Fruit fly (Drosophila melanogaster) whole organism, embryonic: Measurements from ENCODE around the gene CG14219.

Experiments used
- Abd-B ChIP-seq: fragments of 200-800 bp; sonication (Bioruptor generic); optimal IDR thresholded peaks from 2 replicates; lab custom pipeline; 2018; ENCODE audit warnings: missing biosample characterization, mild to moderate bottlenecking, missing genetic modification characterization, moderate library complexity
- CG10209 ChIP-seq: fragments of 200-800 bp; sonication (Bioruptor generic); optimal IDR thresholded peaks from 3 replicates; lab custom pipeline; 2017; ENCODE audit warnings: missing biosample characterization, mild to moderate bottlenecking, missing genetic modification characterization, missing genetic modification reagents
- CG10959 ChIP-seq: fragments of 200-800 bp; sonication (Bioruptor generic); IDR thresholded peaks from 2 replicates; pipeline ENCODE4 v1.3.6; 2022; ENCODE audit warnings: missing biosample characterization, missing genetic modification characterization
- CG11085 ChIP-seq: fragments of 200-800 bp; sonication (Bioruptor generic); IDR thresholded peaks from 2 replicates; pipeline ENCODE4 v1.3.6; 2022; ENCODE audit warnings: missing biosample characterization, missing genetic modification characterization
- CG11247 ChIP-seq: fragments of 200-800 bp; sonication (Bioruptor generic); IDR thresholded peaks from 2 replicates; pipeline ENCODE4 v1.3.6; 2022; ENCODE audit warnings: missing biosample characterization, missing genetic modification characterization
- CG12155 ChIP-seq: fragments of 200-800 bp; sonication (Bioruptor generic); optimal IDR thresholded peaks from 3 replicates; lab custom pipeline; 2016; ENCODE audit warnings: missing biosample characterization, missing genetic modification characterization
- CG12391 ChIP-seq: fragments of 200-800 bp; sonication (Bioruptor generic); optimal IDR thresholded peaks from 3 replicates; lab custom pipeline; 2018; ENCODE audit warnings: missing biosample characterization, mild to moderate bottlenecking, missing genetic modification characterization, moderate library complexity
- CG15269 ChIP-seq: fragments of 200-800 bp; sonication (Bioruptor generic); optimal IDR thresholded peaks from 2 replicates; lab custom pipeline; 2018; ENCODE audit warnings: missing biosample characterization, mild to moderate bottlenecking, missing genetic modification characterization, moderate library complexity
- CG17186 ChIP-seq: fragments of 200-800 bp; sonication (Bioruptor generic); optimal IDR thresholded peaks from 3 replicates; lab custom pipeline; 2017; ENCODE audit warnings: missing biosample characterization, missing genetic modification reagents, missing genetic modification characterization
- CG17385 ChIP-seq: fragments of 200-800 bp; sonication (Bioruptor generic); optimal IDR thresholded peaks from 3 replicates; lab custom pipeline; 2018; ENCODE audit warnings: missing biosample characterization, mild to moderate bottlenecking, missing genetic modification characterization
- CG2116 ChIP-seq: fragments of 200-800 bp; sonication (Bioruptor generic); optimal IDR thresholded peaks from 3 replicates; lab custom pipeline; 2018; ENCODE audit warnings: missing biosample characterization, mild to moderate bottlenecking, missing genetic modification characterization
- CG2889 ChIP-seq: fragments of 200-800 bp; sonication (Bioruptor generic); IDR thresholded peaks from 3 replicates; pipeline ENCODE4 v1.3.6; 2022; ENCODE audit warnings: missing biosample characterization, missing genetic modification characterization
- CG32772 ChIP-seq: fragments of 200-800 bp; sonication (Bioruptor generic); IDR thresholded peaks from 2 replicates; pipeline ENCODE4 v1.3.6; 2022; ENCODE audit warnings: missing biosample characterization, missing genetic modification characterization
- CG33557 ChIP-seq: fragments of 200-800 bp; sonication (Bioruptor generic); optimal IDR thresholded peaks from 2 replicates; lab custom pipeline; 2019; ENCODE audit warnings: missing biosample characterization, mild to moderate bottlenecking, missing genetic modification characterization, moderate library complexity
- CG34224 ChIP-seq: fragments of 200-800 bp; sonication (Bioruptor generic); IDR thresholded peaks from 3 replicates; pipeline ENCODE4 v1.3.6; 2022; ENCODE audit warnings: missing biosample characterization, missing genetic modification characterization; ENCODE audit not compliant: partially characterized antibody
- CG4617 ChIP-seq: fragments of 200-800 bp; sonication (Bioruptor generic); optimal IDR thresholded peaks from 3 replicates; lab custom pipeline; 2016; ENCODE audit warnings: missing biosample characterization, missing genetic modification characterization, borderline replicate concordance
- CG8765 ChIP-seq: fragments of 200-800 bp; sonication (Bioruptor generic); IDR thresholded peaks from 2 replicates; pipeline ENCODE4 v1.3.6; 2022; ENCODE audit warnings: missing biosample characterization, missing genetic modification characterization
- CG9727 ChIP-seq: fragments of 200-800 bp; sonication (Bioruptor generic); optimal IDR thresholded peaks from 3 replicates; lab custom pipeline; 2017; ENCODE audit warnings: missing biosample characterization, mild to moderate bottlenecking, missing genetic modification characterization
- CoRest ChIP-seq: fragments of 200-800 bp; sonication (Bioruptor generic); optimal IDR thresholded peaks from 3 replicates; lab custom pipeline; 2018; ENCODE audit warnings: missing biosample characterization, mild to moderate bottlenecking, missing genetic modification characterization, moderate library complexity
- D19B ChIP-seq: fragments of 200-800 bp; sonication (Bioruptor generic); optimal IDR thresholded peaks from 2 replicates; lab custom pipeline; 2017; ENCODE audit warnings: missing biosample characterization, mild to moderate bottlenecking, missing genetic modification characterization
- Dip2 ChIP-seq: fragments of 200-800 bp; sonication (Bioruptor generic); IDR thresholded peaks from 2 replicates; pipeline ENCODE4 v1.3.6; 2022; ENCODE audit warnings: missing biosample characterization, missing genetic modification characterization
- Dp ChIP-seq: fragments of 200-800 bp; sonication (Bioruptor generic); optimal IDR thresholded peaks from 2 replicates; lab custom pipeline; 2018; ENCODE audit warnings: missing biosample characterization, mild to moderate bottlenecking, missing genetic modification characterization, moderate library complexity
- Dref ChIP-seq: fragments of 200-800 bp; sonication (Bioruptor generic); IDR thresholded peaks from 2 replicates; pipeline ENCODE4 v1.3.6; 2022; ENCODE audit warnings: missing biosample characterization, missing genetic modification characterization
- ERR ChIP-seq: fragments of 200-800 bp; sonication (Bioruptor generic); optimal IDR thresholded peaks from 2 replicates; lab custom pipeline; 2016; ENCODE audit warnings: missing biosample characterization, missing genetic modification characterization
- H15 ChIP-seq: fragments of 200-800 bp; sonication (Bioruptor generic); IDR thresholded peaks from 3 replicates; pipeline ENCODE4 v1.3.6; 2022; ENCODE audit warnings: missing biosample characterization, missing genetic modification characterization
- HHEX ChIP-seq: fragments of 200-800 bp; sonication (Bioruptor generic); optimal IDR thresholded peaks from 3 replicates; lab custom pipeline; 2017; ENCODE audit warnings: missing biosample characterization, mild to moderate bottlenecking, missing genetic modification characterization, missing genetic modification reagents
- MTF-1 ChIP-seq: fragments of 200-800 bp; sonication (Bioruptor generic); optimal IDR thresholded peaks from 2 replicates; lab custom pipeline; 2018; ENCODE audit warnings: missing biosample characterization, mild to moderate bottlenecking, missing genetic modification characterization, borderline replicate concordance
- Mad ChIP-seq: fragments of 200-800 bp; sonication (Bioruptor generic); optimal IDR thresholded peaks from 2 replicates; lab custom pipeline; 2016; ENCODE audit warnings: missing biosample characterization, missing genetic modification characterization
- Nf-YA ChIP-seq: fragments of 200-800 bp; sonication (Bioruptor generic); IDR thresholded peaks from 2 replicates; pipeline ENCODE4 v1.3.6; 2022; ENCODE audit warnings: missing biosample characterization, missing genetic modification characterization
- Sox102F ChIP-seq: fragments of 200-800 bp; sonication (Bioruptor generic); optimal IDR thresholded peaks from 2 replicates; lab custom pipeline; 2018; ENCODE audit warnings: missing biosample characterization, mild to moderate bottlenecking, missing genetic modification characterization, moderate library complexity
- Stat92E ChIP-seq, 3 experiments: fragments of >200 bp in 2 of 3; fragments of 200-800 bp in 1 of 3; sonication (Bioruptor generic) in 1 of 3; optimal IDR thresholded peaks; 2 replicates each; lab custom pipeline; 2017 to 2019; ENCODE audit warnings: missing biosample characterization in 3 of 3, missing genetic modification characterization in 3 of 3, mild to moderate bottlenecking in 1 of 3, moderate library complexity in 1 of 3
- YL-1 ChIP-seq: fragments of 200-800 bp; sonication (Bioruptor generic); optimal IDR thresholded peaks from 3 replicates; lab custom pipeline; 2017; ENCODE audit warnings: missing biosample characterization, mild to moderate bottlenecking, missing genetic modification characterization
- croc ChIP-seq: fragments of 200-800 bp; sonication (Bioruptor generic); conservative IDR thresholded peaks from 3 replicates; pipeline ENCODE4 v1.3.6; 2022; ENCODE audit warnings: missing biosample characterization, missing genetic modification characterization
- dysf ChIP-seq: fragments of 200-800 bp; sonication (Bioruptor generic); IDR thresholded peaks from 3 replicates; pipeline ENCODE4 v1.3.6; 2022; ENCODE audit warnings: missing biosample characterization, missing genetic modification characterization
- esg ChIP-seq: fragments of 200-800 bp; sonication (Bioruptor generic); conservative IDR thresholded peaks from 2 replicates; pipeline ENCODE4 v1.3.6; 2022; ENCODE audit warnings: missing biosample characterization, missing genetic modification characterization
- fd102C ChIP-seq: fragments of 200-800 bp; sonication (Bioruptor generic); optimal IDR thresholded peaks from 2 replicates; lab custom pipeline; 2018; ENCODE audit warnings: missing biosample characterization, mild to moderate bottlenecking, missing genetic modification characterization, moderate library complexity
- fd96Cb ChIP-seq: fragments of 200-800 bp; sonication (Bioruptor generic); optimal IDR thresholded peaks from 2 replicates; lab custom pipeline; 2018; ENCODE audit warnings: missing biosample characterization, mild to moderate bottlenecking, missing genetic modification characterization, moderate library complexity
- ftz-f1 ChIP-seq: fragments of 200-800 bp; sonication (Bioruptor generic); optimal IDR thresholded peaks from 2 replicates; lab custom pipeline; 2016; ENCODE audit warnings: missing biosample characterization, missing genetic modification characterization
- gcm2 ChIP-seq: fragments of 200-800 bp; sonication (Bioruptor generic); optimal IDR thresholded peaks from 2 replicates; lab custom pipeline; 2016; ENCODE audit warnings: missing biosample characterization, missing genetic modification characterization
- gfzf ChIP-seq: fragments of 200-800 bp; sonication (Bioruptor generic); optimal IDR thresholded peaks from 2 replicates; lab custom pipeline; 2016; ENCODE audit warnings: missing biosample characterization, mild to moderate bottlenecking, missing genetic modification characterization, moderate library complexity
- nom ChIP-seq: fragments of 200-800 bp; sonication (Bioruptor generic); optimal IDR thresholded peaks from 2 replicates; lab custom pipeline; 2017; ENCODE audit warnings: missing biosample characterization, missing genetic modification characterization, mild to moderate bottlenecking, moderate library complexity, missing genetic modification reagents
- otp ChIP-seq: fragments of 200-800 bp; sonication (Bioruptor generic); IDR thresholded peaks from 3 replicates; pipeline ENCODE4, ENCODE4 v1.3.6; 2022; ENCODE audit warnings: missing biosample characterization, missing genetic modification characterization
- phol ChIP-seq: fragments of 200-800 bp; sonication (Bioruptor generic); optimal IDR thresholded peaks from 3 replicates; lab custom pipeline; 2018; ENCODE audit warnings: missing biosample characterization, mild to moderate bottlenecking, missing genetic modification characterization, moderate library complexity
- sens ChIP-seq: fragments of 200-800 bp; sonication (Bioruptor generic); peaks from one replicate; lab custom pipeline; 2016; ENCODE audit warnings: missing biosample characterization, missing genetic modification characterization
- shn ChIP-seq: fragments of 200-800 bp; sonication (Bioruptor generic); optimal IDR thresholded peaks from 3 replicates; lab custom pipeline; 2016; ENCODE audit warnings: missing biosample characterization, missing genetic modification characterization
- slp2 ChIP-seq: fragments of 200-800 bp; sonication (Bioruptor generic); optimal IDR thresholded peaks from 2 replicates; lab custom pipeline; 2016; ENCODE audit warnings: missing biosample characterization, missing genetic modification characterization
- sr ChIP-seq: fragments of 200-800 bp; sonication (Bioruptor generic); IDR thresholded peaks from 3 replicates; pipeline ENCODE4 v1.3.6; 2022; ENCODE audit warnings: missing biosample characterization, missing genetic modification characterization
- tna ChIP-seq: fragments of 200-800 bp; sonication (Bioruptor generic); IDR thresholded peaks from 2 replicates; pipeline ENCODE4 v1.3.6; 2022; ENCODE audit warnings: missing biosample characterization, missing genetic modification characterization; ENCODE audit not compliant: partially characterized antibody
- trem ChIP-seq: fragments of 200-800 bp; optimal IDR thresholded peaks from 3 replicates; lab custom pipeline; 2019; ENCODE audit warnings: missing biosample characterization, mild to moderate bottlenecking, missing genetic modification characterization, moderate library complexity
- vvl ChIP-seq: fragments of 200-800 bp; sonication (Bioruptor generic); IDR thresholded peaks from 2 replicates; pipeline ENCODE4 v1.3.6; 2022; ENCODE audit warnings: missing biosample characterization, missing genetic modification characterization

Gene CG14219

DNA sequence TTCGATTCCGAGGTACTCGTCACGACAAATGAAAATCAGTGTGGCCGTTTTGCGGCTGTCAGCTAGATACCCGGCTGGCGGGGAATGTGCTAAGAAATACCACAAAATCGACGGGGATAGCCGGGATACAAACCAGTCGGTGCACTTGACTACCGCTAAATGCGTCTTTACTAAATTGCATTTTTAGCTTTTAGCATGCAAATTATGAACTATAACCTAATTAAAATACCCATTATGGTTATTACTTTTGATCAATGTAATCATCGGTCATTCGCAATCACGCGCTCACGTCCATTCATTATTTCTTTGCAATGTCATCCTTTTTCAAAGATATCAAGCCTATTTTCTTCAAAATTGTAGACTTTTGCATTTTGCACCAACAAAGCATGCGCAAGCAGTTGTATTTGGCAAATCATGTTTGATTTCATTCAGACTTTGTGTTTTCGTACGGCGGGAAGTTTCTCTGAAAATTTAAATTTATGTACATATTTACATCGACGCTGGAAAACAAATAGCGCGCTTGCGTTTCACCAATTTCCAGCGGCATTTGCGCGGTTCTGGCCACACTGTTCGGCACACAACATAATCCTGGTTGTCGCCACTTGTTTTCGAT is 48.5 kb upstream of the CG14219 start, which contains the start of gene Rcd-1 (continued):
- TF ChIP-seq CoRest (peak; percentile 29), CG9727 (peak; percentile 18), tna (GFP tag; lab: Robert Waterston, UW) (no peak), Dip2 (GFP tag; lab: Robert Waterston, UW) (no peak), CG2116 (GFP tag; lab: Kevin White, UChicago) (peak; percentile 20), Mad (GFP tag; lab: Kevin White, UChicago) (no peak), Sox102F (GFP tag; lab: Kevin White, UChicago) (no peak), gfzf (peak; percentile 97), fd96Cb (tag; lab: Kevin White, UChicago) (no peak), trem (no peak), CG15269 (tag; lab: Kevin White, UChicago) (no peak), shn (GFP tag; lab: Kevin White, UChicago) (no peak), CG34224 (GFP tag; lab: Robert Waterston, UW) (no peak), ftz-f1 (no peak), vvl (GFP tag; lab: Robert Waterston, UW) (peak; percentile 49; the same call in 1 of the 2 replicates), CG17186 (peak; percentile 59), CG12155 (peak; percentile 65), croc (no peak), Stat92E (GFP tag; optimal IDR thresholded peaks at IDR 0.05; lab: Kevin White, UChicago) (no peak), CG11247 (no peak), CG33557 (GFP tag; lab: Kevin White, UChicago) (peak; percentile 22), CG10209 (GFP tag; lab: Kevin White, UChicago) (no peak), CG2889 (GFP tag; lab: Robert Waterston, UW) (no peak), CG4617 (GFP tag; lab: Kevin White, UChicago) (no peak), otp (GFP tag; lab: Robert Waterston, UW) (no peak), MTF-1 (GFP tag; lab: Kevin White, UChicago) (no peak), CG32772 (0 out of 2 replicates have a peak, but pooled peaks have one; percentile 18), dysf (GFP tag; lab: Robert Waterston, UW) (no peak), CG12391 (tag; lab: Kevin White, UChicago) (no peak), H15 (no peak), sens (peak; percentile 66), CG17385 (GFP tag; lab: Kevin White, UChicago) (no peak), sr (GFP tag; lab: Robert Waterston, UW) (no peak), gcm2 (no peak), Nf-YA (GFP tag; lab: Robert Waterston, UW) (no peak), CG10959 (no peak), Abd-B (GFP tag; lab: Kevin White, UChicago) (no peak), D19B (GFP tag; lab: Kevin White, UChicago) (no peak), HHEX (GFP tag; lab: Kevin White, UChicago) (no peak), nom (GFP tag; lab: Kevin White, UChicago) (peak; percentile 11), esg (no peak), ERR (no peak), fd102C (no peak), YL-1 (no peak), CG11085 (no peak), CG8765 (GFP tag; lab: Robert Waterston, UW) (no peak), Dref (GFP tag; lab: Robert Waterston, UW) (peak; percentile 51), slp2 (no peak), phol (tag; lab: Kevin White, UChicago) (peak; percentile 16), Dp (GFP tag; lab: Kevin White, UChicago) (peak; percentile 51)
